Worm (Caenorhabditis elegans) whole organism, mixed stage, embryonic: ENCODE results near the gene srsx-33.

Experiments
- M03D4.4 ChIP-seq: sonication (generic microtip); optimal IDR thresholded peaks from 2 replicates; lab custom pipeline; 2017; ENCODE audit warnings: mild to moderate bottlenecking, missing genetic modification characterization, missing compliant biosample characterization
- bed-3 ChIP-seq: fragments of 200-800 bp; sonication (Bioruptor generic); optimal IDR thresholded peaks from 3 replicates; lab custom pipeline; 2018; ENCODE audit warnings: mild to moderate bottlenecking, missing genetic modification characterization, moderate library complexity, missing compliant biosample characterization
- blmp-1 ChIP-seq: fragments of 150-350 bp; optimal IDR thresholded peaks from 2 replicates; lab custom pipeline; 2014; ENCODE audit warnings: missing biosample characterization, missing genetic modification characterization
- ceh-39 ChIP-seq: fragments of 150-350 bp; optimal IDR thresholded peaks from 2 replicates; lab custom pipeline; 2014; ENCODE audit warnings: missing biosample characterization, missing genetic modification characterization
- ceh-43 ChIP-seq: fragments of 200-800 bp; sonication (Bioruptor generic); optimal IDR thresholded peaks from 2 replicates; lab custom pipeline; 2018; ENCODE audit warnings: mild to moderate bottlenecking, missing genetic modification characterization, moderate library complexity, missing compliant biosample characterization
- ceh-83 ChIP-seq: fragments of 200-800 bp; sonication (Bioruptor generic); optimal IDR thresholded peaks from 2 replicates; lab custom pipeline; 2018; ENCODE audit warnings: mild to moderate bottlenecking, missing genetic modification characterization, missing compliant biosample characterization
- ces-1 ChIP-seq: fragments of 150-350 bp; optimal IDR thresholded peaks from 2 replicates; lab custom pipeline; 2014; ENCODE audit warnings: missing biosample characterization, missing genetic modification reagents, missing genetic modification characterization
- cnd-1 ChIP-seq: fragments of 200-800 bp; sonication (Bioruptor generic); optimal IDR thresholded peaks from 2 replicates; lab custom pipeline; 2018; ENCODE audit warnings: mild to moderate bottlenecking, missing genetic modification characterization, missing compliant biosample characterization
- drap-1 ChIP-seq: fragments of 200-800 bp; sonication (Bioruptor generic); optimal IDR thresholded peaks from 3 replicates; lab custom pipeline; 2018; ENCODE audit warnings: mild to moderate bottlenecking, missing genetic modification characterization, missing compliant biosample characterization
- elt-1 ChIP-seq: sonication (generic microtip); optimal IDR thresholded peaks from 2 replicates; lab custom pipeline; 2017; ENCODE audit warnings: missing genetic modification characterization, mild to moderate bottlenecking, missing compliant biosample characterization, antibody characterized with exemption, moderate library complexity, borderline replicate concordance; ENCODE audit not compliant: insufficient read depth
- elt-3 ChIP-seq: fragments of 150-350 bp; optimal IDR thresholded peaks from 2 replicates; lab custom pipeline; 2014; ENCODE audit warnings: missing biosample characterization, missing genetic modification characterization
- flh-1 ChIP-seq: fragments of 200-800 bp; sonication (Bioruptor generic); optimal IDR thresholded peaks from 2 replicates; lab custom pipeline; 2018; ENCODE audit warnings: mild to moderate bottlenecking, missing genetic modification characterization, moderate library complexity, missing compliant biosample characterization
- ham-2 ChIP-seq: fragments of 200-800 bp; sonication (Bioruptor generic); optimal IDR thresholded peaks from 2 replicates; lab custom pipeline; 2018; ENCODE audit warnings: mild to moderate bottlenecking, missing genetic modification characterization, missing compliant biosample characterization
- hlh-1 ChIP-seq: fragments of 150-350 bp; optimal IDR thresholded peaks from 2 replicates; lab custom pipeline; 2014; ENCODE audit warnings: missing biosample characterization, missing genetic modification reagents, missing genetic modification characterization
- lin-13 ChIP-seq: fragments of 150-350 bp; optimal IDR thresholded peaks from 2 replicates; lab custom pipeline; 2014; ENCODE audit warnings: missing biosample characterization, missing genetic modification characterization
- lin-32 ChIP-seq: fragments of 200-800 bp; sonication (Bioruptor generic); optimal IDR thresholded peaks from 2 replicates; lab custom pipeline; 2018; ENCODE audit warnings: mild to moderate bottlenecking, missing genetic modification characterization, missing compliant biosample characterization
- lsy-2 ChIP-seq: fragments of 150-350 bp; optimal IDR thresholded peaks from 2 replicates; lab custom pipeline; 2014; ENCODE audit warnings: missing biosample characterization, missing genetic modification characterization
- mab-5 ChIP-seq: fragments of 150-350 bp; optimal IDR thresholded peaks from 2 replicates; lab custom pipeline; 2014; ENCODE audit warnings: missing biosample characterization, missing genetic modification characterization
- mep-1 ChIP-seq: fragments of 150-350 bp; optimal IDR thresholded peaks from 2 replicates; lab custom pipeline; 2017; ENCODE audit warnings: missing biosample characterization, missing genetic modification reagents, missing genetic modification characterization, inconsistent platforms
- nhr-12 ChIP-seq: fragments of 150-350 bp; optimal IDR thresholded peaks from 2 replicates; lab custom pipeline; 2014; ENCODE audit warnings: missing biosample characterization, missing genetic modification characterization
- nhr-2 ChIP-seq: fragments of 150-350 bp; optimal IDR thresholded peaks from 2 replicates; lab custom pipeline; 2014; ENCODE audit warnings: missing biosample characterization, missing genetic modification characterization
- nhr-237 ChIP-seq: fragments of 150-350 bp; optimal IDR thresholded peaks from 2 replicates; lab custom pipeline; 2014; ENCODE audit warnings: missing biosample characterization, missing genetic modification characterization
- nhr-28 ChIP-seq: fragments of 150-350 bp; optimal IDR thresholded peaks from 2 replicates; lab custom pipeline; 2014; ENCODE audit warnings: missing biosample characterization, missing genetic modification characterization
- nhr-76 ChIP-seq: sonication (generic microtip); optimal IDR thresholded peaks from 2 replicates; lab custom pipeline; 2017; ENCODE audit warnings: missing biosample characterization, missing genetic modification characterization
- pha-4 ChIP-seq: fragments of 150-350 bp; optimal IDR thresholded peaks from 2 replicates; lab custom pipeline; 2018; ENCODE audit warnings: missing biosample characterization, missing genetic modification reagents, missing genetic modification characterization
- sem-2 ChIP-seq: fragments of 200-800 bp; sonication (Bioruptor generic); optimal IDR thresholded peaks from 2 replicates; lab custom pipeline; 2018; ENCODE audit warnings: mild to moderate bottlenecking, missing genetic modification characterization, missing compliant biosample characterization
- snpc-4 ChIP-seq: fragments of 150-350 bp; optimal IDR thresholded peaks from 2 replicates; lab custom pipeline; 2014; ENCODE audit warnings: missing biosample characterization, missing genetic modification characterization
- sptf-1 ChIP-seq: sonication (generic microtip); optimal IDR thresholded peaks from 2 replicates; lab custom pipeline; 2017; ENCODE audit warnings: mild to moderate bottlenecking, missing genetic modification characterization, moderate library complexity, missing compliant biosample characterization
- tbx-8 ChIP-seq: fragments of 200-800 bp; sonication (Bioruptor generic); optimal IDR thresholded peaks from 2 replicates; lab custom pipeline; 2018; ENCODE audit warnings: mild to moderate bottlenecking, missing genetic modification characterization, moderate library complexity, missing compliant biosample characterization
- unc-39 ChIP-seq: fragments of 150-350 bp; optimal IDR thresholded peaks from 2 replicates; lab custom pipeline; 2014; ENCODE audit warnings: missing biosample characterization, missing genetic modification characterization
- unc-62 ChIP-seq: fragments of 150-350 bp; optimal IDR thresholded peaks from 2 replicates; lab custom pipeline; 2014; ENCODE audit warnings: missing biosample characterization, missing genetic modification reagents, missing genetic modification characterization
- zip-8 ChIP-seq: fragments of 150-350 bp; optimal IDR thresholded peaks from 2 replicates; lab custom pipeline; 2014; ENCODE audit warnings: missing biosample characterization, missing genetic modification characterization
- ztf-11 ChIP-seq: fragments of 150-350 bp; optimal IDR thresholded peaks from 2 replicates; lab custom pipeline; 2014; ENCODE audit warnings: missing biosample characterization, missing genetic modification characterization

Gene srsx-33

DNA sequence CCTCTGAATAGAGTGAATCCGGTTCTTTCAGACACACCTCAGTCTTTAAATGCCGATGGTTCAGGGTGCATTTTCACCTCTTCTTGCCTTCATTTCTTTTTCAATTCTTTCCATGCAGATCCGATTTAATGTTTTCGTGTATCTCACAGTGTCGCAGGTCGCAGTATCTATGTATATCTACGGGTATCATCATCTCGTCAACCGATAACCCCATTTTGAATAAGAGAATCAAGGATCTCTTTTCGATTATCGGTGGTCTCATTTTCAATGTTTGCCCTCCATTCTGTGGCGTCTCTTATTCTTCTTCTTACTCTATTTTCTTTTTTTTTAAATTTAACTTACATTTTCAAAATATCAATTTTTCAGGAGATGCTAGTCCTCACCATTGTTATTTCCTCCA is 31.4 kb downstream of the srsx-33 start, which contains the start of gene T19B10.2:
T19B10.2 (plus strand) TSS at position 367 of the 400 bp plus-strand sequence.
- TF ChIP-seq elt-3 (tag; lab: Kevin White, UChicago), result no peak
- TF ChIP-seq elt-1, result peak; percentile 83

DNA sequence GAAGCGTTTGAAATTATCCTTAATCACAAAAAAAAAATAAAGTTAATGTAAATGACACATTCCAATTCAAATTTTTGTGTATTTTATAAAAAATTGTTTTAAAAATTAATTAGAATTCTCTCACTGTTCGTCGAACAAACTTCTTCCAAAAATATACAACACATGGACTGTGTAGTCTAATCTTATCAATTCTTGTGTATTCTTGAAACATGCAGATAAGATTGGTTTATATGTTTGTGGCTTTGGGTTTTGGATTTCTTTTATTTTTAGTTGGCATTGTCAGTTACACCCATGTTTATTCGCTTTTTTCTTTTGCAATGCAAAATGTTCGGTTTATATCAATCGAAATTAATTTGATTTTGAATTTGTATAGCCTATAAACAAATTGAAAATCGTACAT is 31.9 kb downstream of the srsx-33 start:
- TF ChIP-seq ceh-39, result no peak
- TF ChIP-seq unc-39 (tag; lab: Kevin White, UChicago), result no peak
- TF ChIP-seq M03D4.4, result no peak
- TF ChIP-seq ces-1, result no peak
- TF ChIP-seq cnd-1 (tag; lab: Kevin White, UChicago), result no peak
- no peak for TF ChIP-seq ztf-11
- no peak for TF ChIP-seq nhr-237 (tag; lab: Kevin White, UChicago)
- TF ChIP-seq lin-32 (GFP tag; lab: Kevin White, UChicago), result no peak
- TF ChIP-seq lin-13 (tag; lab: Kevin White, UChicago), result no peak
- TF ChIP-seq ceh-83, result no peak
- TF ChIP-seq nhr-2 (tag; lab: Kevin White, UChicago), result no peak
- no peak for TF ChIP-seq sem-2
- no peak for TF ChIP-seq elt-1
- TF ChIP-seq ham-2 (GFP tag; lab: Kevin White, UChicago), result no peak

DNA sequence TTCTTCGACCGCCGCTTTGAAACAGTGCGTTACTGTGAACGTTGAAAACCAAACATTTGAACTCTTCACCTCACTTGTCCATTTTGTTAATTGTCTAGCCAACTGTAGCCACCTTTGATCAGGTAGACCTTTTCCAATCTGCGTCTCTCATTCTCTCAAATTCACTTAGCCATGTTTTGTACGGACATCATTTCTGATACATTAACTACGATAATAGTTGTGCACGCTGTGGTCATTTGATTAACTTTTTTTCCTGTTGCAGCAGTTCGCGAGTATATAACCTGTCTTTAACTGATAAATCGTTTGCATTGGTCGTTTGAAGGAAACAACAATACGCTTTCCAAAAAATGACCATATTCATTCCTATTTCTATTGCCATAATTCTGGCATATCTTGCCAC is 34.9 kb downstream of the srsx-33 start, which contains the start of gene cyp-29A2:
cyp-29A2 (plus strand) TSS at position 190 of the 400 bp plus-strand sequence.
- TF ChIP-seq nhr-28 (tag; lab: Kevin White, UChicago), result no peak
- TF ChIP-seq flh-1 (GFP tag; lab: Kevin White, UChicago), result no peak
- no peak for TF ChIP-seq lin-13 (tag; lab: Kevin White, UChicago)

ce11 chrV:11216137-11216536 is 36.2 kb downstream of the srsx-33 start:
- TF ChIP-seq nhr-76 (tag; lab: Kevin White, UChicago), result no peak
- TF ChIP-seq ham-2 (GFP tag; lab: Kevin White, UChicago), result no peak
- no peak for TF ChIP-seq sptf-1
- TF ChIP-seq ceh-43 (GFP tag; lab: Kevin White, UChicago), result no peak
- TF ChIP-seq ceh-39, result no peak
- TF ChIP-seq nhr-237 (tag; lab: Kevin White, UChicago), result no peak
- TF ChIP-seq ces-1, result no peak
- no peak for TF ChIP-seq mab-5 (tag; lab: Kevin White, UChicago)
- no peak for TF ChIP-seq ceh-83
- no peak for TF ChIP-seq nhr-28 (tag; lab: Kevin White, UChicago)
- TF ChIP-seq hlh-1 (tag; lab: Kevin White, UChicago), result no peak
- TF ChIP-seq elt-1, result no peak
- TF ChIP-seq lsy-2 (tag; lab: Kevin White, UChicago), result no peak
- no peak for TF ChIP-seq blmp-1 (tag; lab: Kevin White, UChicago)
- no peak for TF ChIP-seq elt-3 (tag; lab: Kevin White, UChicago)
- TF ChIP-seq lin-13 (tag; lab: Kevin White, UChicago), result no peak
- no peak for TF ChIP-seq sem-2
- TF ChIP-seq nhr-2 (tag; lab: Kevin White, UChicago), result no peak
- no peak for TF ChIP-seq tbx-8 (GFP tag; lab: Kevin White, UChicago)

ce11 chrV:11214569-11214968 is 37.8 kb downstream of the srsx-33 start:
- no peak for TF ChIP-seq hlh-1 (tag; lab: Kevin White, UChicago)
- no peak for TF ChIP-seq pha-4 (tag; lab: Kevin White, UChicago)
- no peak for TF ChIP-seq unc-62
- no peak for TF ChIP-seq mep-1 (tag; lab: Kevin White, UChicago)
- TF ChIP-seq tbx-8 (GFP tag; lab: Kevin White, UChicago), result no peak
- no peak for TF ChIP-seq cnd-1 (tag; lab: Kevin White, UChicago)
- no peak for TF ChIP-seq mab-5 (tag; lab: Kevin White, UChicago)
- no peak for TF ChIP-seq nhr-2 (tag; lab: Kevin White, UChicago)
- no peak for TF ChIP-seq ham-2 (GFP tag; lab: Kevin White, UChicago)
- TF ChIP-seq flh-1 (GFP tag; lab: Kevin White, UChicago), result no peak
- TF ChIP-seq nhr-28 (tag; lab: Kevin White, UChicago), result no peak
- no peak for TF ChIP-seq bed-3 (GFP tag; lab: Kevin White, UChicago)
- TF ChIP-seq ces-1, result no peak
- no peak for TF ChIP-seq nhr-12 (tag; lab: Kevin White, UChicago)

DNA sequence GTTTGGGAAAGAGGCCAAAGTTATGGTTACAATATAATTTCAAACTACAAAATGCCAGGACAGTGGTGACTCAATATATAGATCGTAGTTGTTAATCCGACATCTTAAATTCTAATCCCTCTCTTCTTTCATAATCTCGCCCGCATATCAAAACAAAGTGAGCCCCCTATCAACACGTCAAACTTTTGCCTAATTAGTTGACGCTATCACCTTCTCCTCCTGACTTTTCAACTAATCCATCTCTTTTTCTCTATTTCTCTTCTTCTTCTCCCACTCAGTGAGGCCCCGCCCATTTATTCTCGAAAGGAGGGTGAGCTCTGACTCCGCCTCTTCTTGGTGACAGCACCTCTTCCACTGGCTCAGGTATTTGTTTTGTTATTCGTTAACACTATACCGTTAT is 41.0 kb downstream of the srsx-33 start:
- TF ChIP-seq nhr-237 (tag; lab: Kevin White, UChicago) (no peak), ham-2 (GFP tag; lab: Kevin White, UChicago) (no peak), hlh-1 (tag; lab: Kevin White, UChicago) (no peak), snpc-4 (tag; lab: Kevin White, UChicago) (no peak), mep-1 (tag; lab: Kevin White, UChicago) (no peak), drap-1 (GFP tag; lab: Kevin White, UChicago) (no peak), nhr-28 (tag; lab: Kevin White, UChicago) (no peak), lsy-2 (tag; lab: Kevin White, UChicago) (no peak), flh-1 (GFP tag; lab: Kevin White, UChicago) (no peak), pha-4 (tag; lab: Kevin White, UChicago) (no peak), zip-8 (tag; lab: Kevin White, UChicago) (no peak), nhr-12 (tag; lab: Kevin White, UChicago) (no peak), ztf-11 (no peak), bed-3 (GFP tag; lab: Kevin White, UChicago) (no peak), elt-3 (tag; lab: Kevin White, UChicago) (no peak), M03D4.4 (no peak), unc-62 (no peak), ceh-83 (no peak)
